Fruit fly (Drosophila melanogaster): ENCODE measurements around the gene CG12099.
A peak's percentile ranks its signal among the peaks of the same experiment; 100 is the strongest.

Gene CG12099

dm6 chr3L:1568225-1569161 lies 10.2 kb upstream of the CG12099 start, which contains the start of gene CG7879 (continued):
- TF ChIP-seq sens (GFP tag): peak; percentile 80
- no peak for TF ChIP-seq fd64A (GFP tag; optimal IDR thresholded peaks at IDR 0.05)
- no peak; the same call in 1 of the 2 replicates for TF ChIP-seq CG31441 (GFP tag; IDR thresholded peaks at IDR 0.05)
- TF ChIP-seq Opbp (GFP tag; IDR thresholded peaks at IDR 0.05; ENCODE audit: partially characterized antibody): no peak
- TF ChIP-seq CG3163 (GFP tag; optimal IDR thresholded peaks at IDR 0.05): no peak
- TF ChIP-seq CG4360 (GFP tag; IDR thresholded peaks at IDR 0.05): peak; percentile 71
- no peak for TF ChIP-seq HLH4C (GFP tag; IDR thresholded peaks at IDR 0.05; ENCODE audit: partially characterized antibody)
- TF ChIP-seq gem (tag; optimal IDR thresholded peaks at IDR 0.05): no peak
- no peak for TF ChIP-seq CG14014 (GFP tag; IDR thresholded peaks at IDR 0.05)
- no peak for TF ChIP-seq Sox102F (GFP tag; optimal IDR thresholded peaks at IDR 0.05)
- no peak for TF ChIP-seq CG2889 (GFP tag; IDR thresholded peaks at IDR 0.05)
- TF ChIP-seq dmrt11E (tag; optimal IDR thresholded peaks at IDR 0.05): peak; percentile 32
- TF ChIP-seq CG31224 (GFP tag; IDR thresholded peaks at IDR 0.05): no peak
- no peak for TF ChIP-seq cwo (GFP tag; optimal IDR thresholded peaks at IDR 0.05)
- no peak for TF ChIP-seq CG6175 (GFP tag; IDR thresholded peaks at IDR 0.05)
- no peak for TF ChIP-seq CG12769 (tag; optimal IDR thresholded peaks at IDR 0.05)
- TF ChIP-seq CG17359 (tag; optimal IDR thresholded peaks at IDR 0.05): no peak
- TF ChIP-seq CG6254 (GFP tag; optimal IDR thresholded peaks at IDR 0.05): peak; percentile 99
- TF ChIP-seq sim (GFP tag; IDR thresholded peaks at IDR 0.05): no peak
- TF ChIP-seq peb (GFP tag; IDR thresholded peaks at IDR 0.05): no peak
- TF ChIP-seq Drgx (GFP tag; IDR thresholded peaks at IDR 0.05): no peak
- TF ChIP-seq CG17186 (GFP tag; optimal IDR thresholded peaks at IDR 0.05): peak; percentile 52
- no peak for TF ChIP-seq CHES-1-like (GFP tag; optimal IDR thresholded peaks at IDR 0.05)
- TF ChIP-seq org-1 (GFP tag; optimal IDR thresholded peaks at IDR 0.05): no peak
- no peak for TF ChIP-seq pita (GFP tag; optimal IDR thresholded peaks at IDR 0.05)
- no peak; the same call in 1 of the 2 replicates for TF ChIP-seq Ptx1 (GFP tag; IDR thresholded peaks at IDR 0.05)
- TF ChIP-seq CG34422 (GFP tag; IDR thresholded peaks at IDR 0.05): peak; percentile 10; the same call in 1 of the 3 replicates
- no peak for TF ChIP-seq CG14050 (GFP tag; IDR thresholded peaks at IDR 0.05)
- TF ChIP-seq Pdp1 (GFP tag; optimal IDR thresholded peaks at IDR 0.05): peak in 1 of 2 experiments; percentile 76
- TF ChIP-seq Sry-δ (GFP tag; optimal IDR thresholded peaks at IDR 0.05): no peak
- TF ChIP-seq BEAF-32 (GFP tag; optimal IDR thresholded peaks at IDR 0.05): peak; percentile 43
- no peak for TF ChIP-seq CG18599 (GFP tag; optimal IDR thresholded peaks at IDR 0.05)
- TF ChIP-seq nau (GFP tag; optimal IDR thresholded peaks at IDR 0.05): no peak
- TF ChIP-seq CoRest (tag; optimal IDR thresholded peaks at IDR 0.05): peak; percentile 46
- TF ChIP-seq yki (optimal IDR thresholded peaks at IDR 0.05): no peak
- no peak for TF ChIP-seq abd-A (tag; optimal IDR thresholded peaks at IDR 0.05)
- no peak for TF ChIP-seq Dad (GFP tag; optimal IDR thresholded peaks at IDR 0.05)
- TF ChIP-seq CG7928 (GFP tag; optimal IDR thresholded peaks at IDR 0.05): no peak
- no peak for TF ChIP-seq CG6765 (GFP tag; optimal IDR thresholded peaks at IDR 0.05)
- TF ChIP-seq CG6791 (GFP tag; IDR thresholded peaks at IDR 0.05; ENCODE audit: partially characterized antibody): 0 out of 3 replicates have a peak, but pooled peaks have one; percentile 35
- TF ChIP-seq Dbx (GFP tag; IDR thresholded peaks at IDR 0.05): 0 out of 3 replicates have a peak, but pooled peaks have one; percentile 17
- no peak for TF ChIP-seq gce (GFP tag; IDR thresholded peaks at IDR 0.05)
- no peak for TF ChIP-seq z (GFP tag; IDR thresholded peaks at IDR 0.05)
- TF ChIP-seq CG11093 (GFP tag; IDR thresholded peaks at IDR 0.05): no peak
- no peak for TF ChIP-seq chn (GFP tag; optimal IDR thresholded peaks at IDR 0.05)
- no peak for TF ChIP-seq CG4617 (GFP tag; optimal IDR thresholded peaks at IDR 0.05; ENCODE audit: borderline replicate concordance)
- no peak for TF ChIP-seq Scr (GFP tag; IDR thresholded peaks at IDR 0.05; ENCODE audit: partially characterized antibody)
- TF ChIP-seq D19A (tag; optimal IDR thresholded peaks at IDR 0.05): no peak
- TF ChIP-seq ssp (GFP tag; IDR thresholded peaks at IDR 0.05): peak; percentile 89
